In genomic region chr3L:1740129-1740975, dm6 we compare ENCODE assay signal across 1 fruit fly cellular context.
TF ChIP-seq lines count a peak whose summit lies in the region.

No protein-coding gene starts in this region.

TF ChIP-seq in whole organism, embryonic, 481 proteins besides CTCF, POLR2A, EP300 and RAD21 (continued from another document and continues in another):
- TF ChIP-seq nmo (GFP tag; optimal IDR thresholded peaks at IDR 0.05; lab: Kevin White, UChicago), result peak; percentile 66
- no peak for TF ChIP-seq tna (GFP tag; IDR thresholded peaks at IDR 0.05; lab: Robert Waterston, UW; ENCODE audit: partially characterized antibody)
- no peak for TF ChIP-seq gt (GFP tag; IDR thresholded peaks at IDR 0.05; lab: Robert Waterston, UW)
- TF ChIP-seq CG13123 (GFP tag; optimal IDR thresholded peaks at IDR 0.05; lab: Kevin White, UChicago), result peak; percentile 22
- peak; percentile 51 for TF ChIP-seq CG12391 (tag; optimal IDR thresholded peaks at IDR 0.05; lab: Kevin White, UChicago)
- TF ChIP-seq shn (GFP tag; optimal IDR thresholded peaks at IDR 0.05; lab: Kevin White, UChicago), result peak; percentile 51
- TF ChIP-seq kah (GFP tag; optimal IDR thresholded peaks at IDR 0.05; lab: Kevin White, UChicago), result no peak
- TF ChIP-seq cato (GFP tag; optimal IDR thresholded peaks at IDR 0.05; lab: Kevin White, UChicago; ENCODE audit: borderline replicate concordance), result peak; percentile 27
- TF ChIP-seq Max (GFP tag; optimal IDR thresholded peaks at IDR 0.05; lab: Kevin White, UChicago), result no peak
- TF ChIP-seq CG12769 (tag; optimal IDR thresholded peaks at IDR 0.05; lab: Kevin White, UChicago), result peak; percentile 84
- peak; percentile 82 for TF ChIP-seq seq (GFP tag; IDR thresholded peaks at IDR 0.05; lab: Robert Waterston, UW)
- peak; percentile 61 for TF ChIP-seq CG8924 (tag; optimal IDR thresholded peaks at IDR 0.05; lab: Kevin White, UChicago)
- TF ChIP-seq CG15011 (GFP tag; optimal IDR thresholded peaks at IDR 0.05; lab: Kevin White, UChicago), result no peak
- TF ChIP-seq CG32772 (GFP tag; IDR thresholded peaks at IDR 0.05; lab: Robert Waterston, UW), result peak; percentile 65; the same call in 1 of the 2 replicates
- peak; percentile 9 for TF ChIP-seq CG11398 (GFP tag; optimal IDR thresholded peaks at IDR 0.05; lab: Kevin White, UChicago)
- TF ChIP-seq CG14860 (GFP tag; IDR thresholded peaks at IDR 0.05; lab: Robert Waterston, UW; ENCODE audit: partially characterized antibody), result no peak
- TF ChIP-seq CG7839 (tag; optimal IDR thresholded peaks at IDR 0.05; lab: Kevin White, UChicago), result peak; percentile 59
- no peak for TF ChIP-seq ftz-f1 (GFP tag; optimal IDR thresholded peaks at IDR 0.05; lab: Kevin White, UChicago)
- no peak for TF ChIP-seq prd (optimal IDR thresholded peaks at IDR 0.05; lab: Kevin White, UChicago)
- TF ChIP-seq prd (GFP tag; IDR thresholded peaks at IDR 0.05; lab: Robert Waterston, UW), result peak; percentile 78
- TF ChIP-seq twi (tag; optimal IDR thresholded peaks at IDR 0.05; lab: Kevin White, UChicago), result no peak
- peak; percentile 39 for TF ChIP-seq gcm2 (GFP tag; optimal IDR thresholded peaks at IDR 0.05; lab: Kevin White, UChicago)
- TF ChIP-seq CG17359 (tag; optimal IDR thresholded peaks at IDR 0.05; lab: Kevin White, UChicago), result peak; percentile 44
- TF ChIP-seq amos (GFP tag; IDR thresholded peaks at IDR 0.05; lab: Robert Waterston, UW; ENCODE audit: partially characterized antibody), result no peak
- peak; percentile 71; the same call in 1 of the 3 replicates for TF ChIP-seq gce (GFP tag; IDR thresholded peaks at IDR 0.05; lab: Robert Waterston, UW)
- no peak for TF ChIP-seq repo (GFP tag; optimal IDR thresholded peaks at IDR 0.05; lab: Kevin White, UChicago)
- TF ChIP-seq H15 (GFP tag; IDR thresholded peaks at IDR 0.05; lab: Robert Waterston, UW), result peak; percentile 71
- TF ChIP-seq Atf3 (GFP tag; optimal IDR thresholded peaks at IDR 0.05; lab: Kevin White, UChicago), result peak; percentile 35
- no peak for TF ChIP-seq ERR (GFP tag; optimal IDR thresholded peaks at IDR 0.05; lab: Kevin White, UChicago)
- peak; percentile 78 for TF ChIP-seq CG14014 (GFP tag; IDR thresholded peaks at IDR 0.05; lab: Robert Waterston, UW)
- peak; percentile 89 for TF ChIP-seq Ptx1 (GFP tag; IDR thresholded peaks at IDR 0.05; lab: Robert Waterston, UW)
- peak; percentile 74 for TF ChIP-seq Rx (GFP tag; IDR thresholded peaks at IDR 0.05; lab: Robert Waterston, UW)
- TF ChIP-seq CG7271 (tag; optimal IDR thresholded peaks at IDR 0.05; lab: Kevin White, UChicago), result no peak
- no peak for TF ChIP-seq CG5245 (GFP tag; optimal IDR thresholded peaks at IDR 0.05; lab: Kevin White, UChicago)
- no peak for TF ChIP-seq Ada2b (GFP tag; IDR thresholded peaks at IDR 0.05; lab: Robert Waterston, UW)
- peak; percentile 22 for TF ChIP-seq sug (tag; optimal IDR thresholded peaks at IDR 0.05; lab: Kevin White, UChicago)
- peak; percentile 66 for TF ChIP-seq CG17361 (GFP tag; IDR thresholded peaks at IDR 0.05; lab: Robert Waterston, UW)
- TF ChIP-seq CG2199 (GFP tag; IDR thresholded peaks at IDR 0.05; lab: Robert Waterston, UW), result no peak
- TF ChIP-seq Atf6 (GFP tag; IDR thresholded peaks at IDR 0.05; lab: Robert Waterston, UW), result peak; percentile 78
- TF ChIP-seq CG10267 (tag; optimal IDR thresholded peaks at IDR 0.05; lab: Kevin White, UChicago), result peak; percentile 19
- TF ChIP-seq CG15696 (tag; optimal IDR thresholded peaks at IDR 0.05; lab: Kevin White, UChicago), result no peak
- TF ChIP-seq CG12744 (GFP tag; optimal IDR thresholded peaks at IDR 0.05; lab: Kevin White, UChicago), result peak; percentile 32
- no peak for TF ChIP-seq stwl (tag; optimal IDR thresholded peaks at IDR 0.05; lab: Kevin White, UChicago)
- TF ChIP-seq CG13287 (GFP tag; IDR thresholded peaks at IDR 0.05; lab: Robert Waterston, UW; ENCODE audit: partially characterized antibody), result no peak
- no peak for TF ChIP-seq Fer1 (GFP tag; optimal IDR thresholded peaks at IDR 0.05; lab: Kevin White, UChicago)
- peak; percentile 66 for TF ChIP-seq CG9609 (GFP tag; optimal IDR thresholded peaks at IDR 0.05; lab: Kevin White, UChicago)
- TF ChIP-seq ewg (GFP tag; optimal IDR thresholded peaks at IDR 0.05; lab: Kevin White, UChicago), result peak; percentile 42
- TF ChIP-seq CG7963 (GFP tag; IDR thresholded peaks at IDR 0.05; lab: Robert Waterston, UW; ENCODE audit: partially characterized antibody), result no peak
- peak; percentile 76 for TF ChIP-seq CG13424 (tag; optimal IDR thresholded peaks at IDR 0.05; lab: Kevin White, UChicago)
- TF ChIP-seq Pdp1 (GFP tag; optimal IDR thresholded peaks at IDR 0.05; lab: Kevin White, UChicago), result peak; percentile 6 to 78
- no peak for TF ChIP-seq CG3065 (GFP tag; optimal IDR thresholded peaks at IDR 0.05; lab: Kevin White, UChicago)
- no peak for TF ChIP-seq CG7987 (GFP tag; optimal IDR thresholded peaks at IDR 0.05; lab: Kevin White, UChicago)
- TF ChIP-seq ind (GFP tag; optimal IDR thresholded peaks at IDR 0.05; lab: Kevin White, UChicago), result no peak
- peak; percentile 81 for TF ChIP-seq B-H1 (GFP tag; IDR thresholded peaks at IDR 0.05; lab: Robert Waterston, UW)
- peak; percentile 81 for TF ChIP-seq CG32532 (GFP tag; IDR thresholded peaks at IDR 0.05; lab: Robert Waterston, UW)
- peak in 1 of 2 experiments; percentile 15 for TF ChIP-seq crp (GFP tag; optimal IDR thresholded peaks at IDR 0.05; lab: Kevin White, UChicago)
- TF ChIP-seq stc (GFP tag; IDR thresholded peaks at IDR 0.05; lab: Robert Waterston, UW), result peak; percentile 70
- peak; percentile 61 for TF ChIP-seq her (GFP tag; optimal IDR thresholded peaks at IDR 0.05; lab: Kevin White, UChicago)
- peak; percentile 74 for TF ChIP-seq CG6689 (GFP tag; IDR thresholded peaks at IDR 0.05; lab: Robert Waterston, UW)
- TF ChIP-seq CG10431 (GFP tag; optimal IDR thresholded peaks at IDR 0.05; lab: Kevin White, UChicago), result no peak
- TF ChIP-seq odd (GFP tag; optimal IDR thresholded peaks at IDR 0.05; lab: Kevin White, UChicago), result peak; percentile 35
- no peak for TF ChIP-seq pan (optimal IDR thresholded peaks at IDR 0.05; lab: Kevin White, UChicago)
- peak in 1 of 2 experiments; percentile 86 for TF ChIP-seq pan (GFP tag; optimal IDR thresholded peaks at IDR 0.05 in 1 of 2, IDR thresholded peaks at IDR 0.05 in 1 of 2)
- no peak for TF ChIP-seq Deaf1 (tag; optimal IDR thresholded peaks at IDR 0.05; lab: Kevin White, UChicago)
- peak; percentile 18 for TF ChIP-seq CG17829 (tag; optimal IDR thresholded peaks at IDR 0.05; lab: Kevin White, UChicago)
- TF ChIP-seq CG30403 (GFP tag; optimal IDR thresholded peaks at IDR 0.05; lab: Kevin White, UChicago), result peak; percentile 67
- no peak for TF ChIP-seq HLH4C (GFP tag; IDR thresholded peaks at IDR 0.05; lab: Robert Waterston, UW; ENCODE audit: partially characterized antibody)
- TF ChIP-seq CG17385 (GFP tag; optimal IDR thresholded peaks at IDR 0.05; lab: Kevin White, UChicago), result peak; percentile 58
- TF ChIP-seq CG11093 (GFP tag; IDR thresholded peaks at IDR 0.05; lab: Robert Waterston, UW), result 0 out of 3 replicates have a peak, but pooled peaks have one; percentile 41
- no peak for TF ChIP-seq CG17568 (GFP tag; optimal IDR thresholded peaks at IDR 0.05; lab: Kevin White, UChicago)
- TF ChIP-seq CG30020 (tag; optimal IDR thresholded peaks at IDR 0.05; lab: Kevin White, UChicago), result no peak
- no peak for TF ChIP-seq CG8290 (GFP tag; optimal IDR thresholded peaks at IDR 0.05; lab: Kevin White, UChicago)
- peak in 1 of 2 experiments; percentile 93 for TF ChIP-seq CG8290 (tag; optimal IDR thresholded peaks at IDR 0.05; lab: Kevin White, UChicago)
- peak; percentile 35 for TF ChIP-seq oc (tag; optimal IDR thresholded peaks at IDR 0.05; lab: Kevin White, UChicago)
- TF ChIP-seq otp (GFP tag; IDR thresholded peaks at IDR 0.05; lab: Robert Waterston, UW), result peak; percentile 54; the same call in 1 of the 3 replicates
- no peak for TF ChIP-seq CG17186 (GFP tag; optimal IDR thresholded peaks at IDR 0.05; lab: Kevin White, UChicago)
- TF ChIP-seq salm (tag; optimal IDR thresholded peaks at IDR 0.05; lab: Kevin White, UChicago), result peak; percentile 19
- no peak for TF ChIP-seq Vsx1 (GFP tag; optimal IDR thresholded peaks at IDR 0.05; lab: Kevin White, UChicago)
- no peak for TF ChIP-seq CG7745 (tag; optimal IDR thresholded peaks at IDR 0.05; lab: Kevin White, UChicago)
- peak; percentile 66 for TF ChIP-seq wdn (GFP tag; IDR thresholded peaks at IDR 0.05; lab: Robert Waterston, UW)
- no peak for TF ChIP-seq psq (GFP tag; optimal IDR thresholded peaks at IDR 0.05; lab: Kevin White, UChicago)
- no peak for TF ChIP-seq br (optimal IDR thresholded peaks at IDR 0.05; lab: Kevin White, UChicago)
- TF ChIP-seq CG2116 (GFP tag; optimal IDR thresholded peaks at IDR 0.05; lab: Kevin White, UChicago), result no peak
- peak; percentile 67 for TF ChIP-seq CG31224 (GFP tag; IDR thresholded peaks at IDR 0.05; lab: Robert Waterston, UW)
- TF ChIP-seq Dfd (GFP tag; optimal IDR thresholded peaks at IDR 0.05; lab: Kevin White, UChicago), result no peak
- TF ChIP-seq TFAM (GFP tag; optimal IDR thresholded peaks at IDR 0.05; lab: Kevin White, UChicago), result no peak
- TF ChIP-seq CG6791 (GFP tag; IDR thresholded peaks at IDR 0.05; lab: Robert Waterston, UW; ENCODE audit: partially characterized antibody), result no peak
- no peak for TF ChIP-seq sc (optimal IDR thresholded peaks at IDR 0.05; lab: Kevin White, UChicago)
- no peak for TF ChIP-seq sc (GFP tag; optimal IDR thresholded peaks at IDR 0.05; lab: Kevin White, UChicago)
- no peak for TF ChIP-seq Opbp (GFP tag; IDR thresholded peaks at IDR 0.05; lab: Robert Waterston, UW; ENCODE audit: partially characterized antibody)
- no peak for TF ChIP-seq Bdp1 (GFP tag; optimal IDR thresholded peaks at IDR 0.05; lab: Kevin White, UChicago)
- TF ChIP-seq E2f1 (GFP tag; IDR thresholded peaks at IDR 0.05; lab: Robert Waterston, UW), result peak; percentile 72
- TF ChIP-seq fd96Cb (tag; optimal IDR thresholded peaks at IDR 0.05; lab: Kevin White, UChicago), result no peak
- no peak; the same call in 1 of the 2 replicates for TF ChIP-seq Taf1 (GFP tag; IDR thresholded peaks at IDR 0.05; lab: Robert Waterston, UW)
- no peak for TF ChIP-seq Trl (optimal IDR thresholded peaks at IDR 0.05; lab: Kevin White, UChicago)
- TF ChIP-seq Trl (GFP tag; optimal IDR thresholded peaks at IDR 0.05; lab: Kevin White, UChicago), result peak; percentile 33
- peak; percentile 57 for TF ChIP-seq Antp (GFP tag; optimal IDR thresholded peaks at IDR 0.05; lab: Kevin White, UChicago)
- TF ChIP-seq ash1 (GFP tag; optimal IDR thresholded peaks at IDR 0.05; lab: Kevin White, UChicago), result no peak
- no peak for TF ChIP-seq hb (GFP tag; IDR thresholded peaks at IDR 0.05; lab: Robert Waterston, UW; ENCODE audit: partially characterized antibody)
- peak; percentile 64 for TF ChIP-seq CoRest (tag; optimal IDR thresholded peaks at IDR 0.05; lab: Kevin White, UChicago)
- peak; percentile 51 for TF ChIP-seq CG9817 (tag; optimal IDR thresholded peaks at IDR 0.05; lab: Kevin White, UChicago)
- TF ChIP-seq pita (GFP tag; optimal IDR thresholded peaks at IDR 0.05; lab: Kevin White, UChicago), result no peak
- peak; percentile 26 for TF ChIP-seq ATbp (GFP tag; optimal IDR thresholded peaks at IDR 0.05; lab: Kevin White, UChicago)
- no peak for TF ChIP-seq sima (GFP tag; optimal IDR thresholded peaks at IDR 0.05; lab: Kevin White, UChicago)
- peak; percentile 62 for TF ChIP-seq E2f2 (GFP tag; IDR thresholded peaks at IDR 0.05; lab: Robert Waterston, UW)
- no peak for TF ChIP-seq lab (GFP tag; optimal IDR thresholded peaks at IDR 0.05; lab: Kevin White, UChicago)
- TF ChIP-seq CG4617 (GFP tag; optimal IDR thresholded peaks at IDR 0.05; lab: Kevin White, UChicago; ENCODE audit: borderline replicate concordance), result no peak
- TF ChIP-seq Dip2 (GFP tag; IDR thresholded peaks at IDR 0.05; lab: Robert Waterston, UW), result no peak
- no peak for TF ChIP-seq corto (GFP tag; optimal IDR thresholded peaks at IDR 0.05; lab: Kevin White, UChicago)
- TF ChIP-seq al (GFP tag; IDR thresholded peaks at IDR 0.05; lab: Robert Waterston, UW), result peak; percentile 69
- no peak for TF ChIP-seq CG16779 (GFP tag; IDR thresholded peaks at IDR 0.05; lab: Robert Waterston, UW)
- 0 out of 2 replicates have a peak, but pooled peaks have one; percentile 26 for TF ChIP-seq rib (GFP tag; IDR thresholded peaks at IDR 0.05; lab: Robert Waterston, UW)
- peak; percentile 46 for TF ChIP-seq Hmx (GFP tag; optimal IDR thresholded peaks at IDR 0.05; lab: Kevin White, UChicago)
- TF ChIP-seq Med (GFP tag; lab: Kevin White, UChicago), result peak; percentile 95
- TF ChIP-seq usp (GFP tag; optimal IDR thresholded peaks at IDR 0.05; lab: Kevin White, UChicago), result no peak
- peak; percentile 31 for TF ChIP-seq org-1 (GFP tag; optimal IDR thresholded peaks at IDR 0.05; lab: Kevin White, UChicago)
- TF ChIP-seq CG10565 (GFP tag; optimal IDR thresholded peaks at IDR 0.05; lab: Kevin White, UChicago), result no peak
- 0 out of 2 replicates have a peak, but pooled peaks have one; percentile 29 for TF ChIP-seq danr (GFP tag; IDR thresholded peaks at IDR 0.05; lab: Robert Waterston, UW)
- no peak for TF ChIP-seq exex (tag; optimal IDR thresholded peaks at IDR 0.05; lab: Kevin White, UChicago)
- no peak for TF ChIP-seq CG7928 (GFP tag; optimal IDR thresholded peaks at IDR 0.05; lab: Kevin White, UChicago)
- TF ChIP-seq p53 (GFP tag; optimal IDR thresholded peaks at IDR 0.05; lab: Kevin White, UChicago), result peak; percentile 25
- no peak for TF ChIP-seq CG18476 (GFP tag; optimal IDR thresholded peaks at IDR 0.05; lab: Kevin White, UChicago)
- peak; percentile 86 for TF ChIP-seq tgo (GFP tag; IDR thresholded peaks at IDR 0.05; lab: Robert Waterston, UW)
- TF ChIP-seq grau (tag; optimal IDR thresholded peaks at IDR 0.05; lab: Kevin White, UChicago), result peak; percentile 72
- no peak for TF ChIP-seq CrebB (tag; optimal IDR thresholded peaks at IDR 0.05; lab: Kevin White, UChicago)
- peak; percentile 65 for TF ChIP-seq az2 (GFP tag; optimal IDR thresholded peaks at IDR 0.05; lab: Kevin White, UChicago)
- no peak for TF ChIP-seq CG4360 (GFP tag; IDR thresholded peaks at IDR 0.05; lab: Robert Waterston, UW)
- no peak for TF ChIP-seq CG10959 (GFP tag; IDR thresholded peaks at IDR 0.05; lab: Robert Waterston, UW)
- TF ChIP-seq tio (GFP tag; optimal IDR thresholded peaks at IDR 0.05; lab: Kevin White, UChicago), result no peak
- peak; percentile 2 for TF ChIP-seq CG8388 (GFP tag; optimal IDR thresholded peaks at IDR 0.05; lab: Kevin White, UChicago)
- TF ChIP-seq cg (GFP tag; optimal IDR thresholded peaks at IDR 0.05; lab: Kevin White, UChicago), result no peak
- TF ChIP-seq CG6854 (GFP tag; optimal IDR thresholded peaks at IDR 0.05; lab: Kevin White, UChicago), result no peak
- TF ChIP-seq CG6765 (GFP tag; optimal IDR thresholded peaks at IDR 0.05; lab: Kevin White, UChicago), result no peak
- no peak for TF ChIP-seq mirr (GFP tag; optimal IDR thresholded peaks at IDR 0.05; lab: Kevin White, UChicago)
